Fruit fly (Drosophila melanogaster) whole organism, wandering third instar larva: ENCODE data around the gene Capr.

Experiments used
- CG32264 ChIP-seq: fragments of 200-800 bp; sonication (Bioruptor generic); optimal IDR thresholded peaks from 2 replicates; lab custom pipeline; 2016; ENCODE audit warnings: missing biosample characterization, missing genetic modification characterization
- Dfd ChIP-seq: fragments of >200 bp; optimal IDR thresholded peaks from 2 replicates; lab custom pipeline; 2017; ENCODE audit warnings: missing biosample characterization, missing genetic modification characterization
- Jra ChIP-seq: sonication (Bioruptor generic); optimal IDR thresholded peaks from 2 replicates; lab custom pipeline; 2016; ENCODE audit warnings: missing biosample characterization, missing genetic modification characterization
- OdsH ChIP-seq: fragments of 200-800 bp; sonication (Bioruptor generic); optimal IDR thresholded peaks from 2 replicates; lab custom pipeline; 2016; ENCODE audit warnings: missing biosample characterization, mild to moderate bottlenecking, missing genetic modification characterization
- Rel ChIP-seq, 2 experiments: fragments of 200-800 bp; sonication (Bioruptor generic) in 1 of 2; optimal IDR thresholded peaks; 2 replicates in 1 of 2; 3 replicates in 1 of 2; lab custom pipeline; 2016 to 2019; ENCODE audit warnings: mild to moderate bottlenecking in 2 of 2, missing biosample characterization in 2 of 2, missing genetic modification characterization in 2 of 2, moderate library complexity in 1 of 2
- dl ChIP-seq, 2 experiments: fragments of 175-275, 200-275 bp in 1 of 2; fragments of 200-275 bp in 1 of 2; sonication (Bioruptor generic); optimal IDR thresholded peaks; lab custom pipeline; 2018; ENCODE audit warnings: mild to moderate bottlenecking in 2 of 2, missing biosample characterization in 2 of 2, missing genetic modification characterization in 2 of 2, moderate library complexity in 2 of 2; ENCODE audit not compliant: partially characterized antibody in 2 of 2, insufficient read depth in 1 of 2
- dmrt93B ChIP-seq: fragments of 200-800 bp; sonication (Bioruptor generic); optimal IDR thresholded peaks from 2 replicates; lab custom pipeline; 2018; ENCODE audit warnings: missing biosample characterization, mild to moderate bottlenecking, missing genetic modification characterization
- dsf ChIP-seq: sonication (Bioruptor generic); optimal IDR thresholded peaks from 2 replicates; lab custom pipeline; 2016; ENCODE audit warnings: missing biosample characterization, missing genetic modification characterization, borderline replicate concordance
- ey ChIP-seq: fragments of 200-800 bp; sonication (Bioruptor generic); optimal IDR thresholded peaks from 2 replicates; lab custom pipeline; 2016; ENCODE audit warnings: missing biosample characterization, missing genetic modification characterization
- h ChIP-seq: fragments of 200-800 bp; sonication (Bioruptor generic); optimal IDR thresholded peaks from 3 replicates; lab custom pipeline; 2016; ENCODE audit warnings: missing biosample characterization, mild to moderate bottlenecking, missing genetic modification characterization
- psq ChIP-seq: fragments of 200-800 bp; sonication (Bioruptor generic); optimal IDR thresholded peaks from 3 replicates; lab custom pipeline; 2017; ENCODE audit warnings: missing biosample characterization, mild to moderate bottlenecking, missing genetic modification characterization, moderate library complexity
- tai ChIP-seq: sonication (Bioruptor generic); optimal IDR thresholded peaks from 2 replicates; lab custom pipeline; 2016; ENCODE audit warnings: missing biosample characterization, missing genetic modification characterization

The Capr gene

dm6 chr3L:18620988-18621734, 52.0 kb downstream of the Capr start (continued):
- TF ChIP-seq dl (GFP tag; optimal IDR thresholded peaks at IDR 0.05; lab: Kevin White, UChicago; ENCODE audit: insufficient read depth in 1 of 2, partially characterized antibody in 2 of 2) (peak in 1 of 2 experiments; percentile 3), dsf (GFP tag; lab: Kevin White, UChicago) (no peak), dmrt93B (GFP tag; lab: Kevin White, UChicago) (no peak), Rel (GFP tag; optimal IDR thresholded peaks at IDR 0.05; lab: Kevin White, UChicago) (peak; percentile 23), Rel (tag; optimal IDR thresholded peaks at IDR 0.05; lab: Kevin White, UChicago) (peak; percentile 80), tai (no peak), CG32264 (no peak), OdsH (GFP tag; lab: Kevin White, UChicago) (no peak), psq (GFP tag; lab: Kevin White, UChicago) (peak; percentile 6), h (peak; percentile 20), Dfd (GFP tag; lab: Kevin White, UChicago) (no peak), ey (GFP tag; lab: Kevin White, UChicago) (peak; percentile 21), Jra (peak; percentile 87)
- TF ChIP-seq, all 38 proteins: peak for 18
